Worm (Caenorhabditis elegans) whole organism, young adult: ENCODE results near the gene dyf-7.
A peak's percentile ranks its signal among the peaks of the same experiment; 100 is the strongest.
"Not testable (repeated sequence)": the region's sequence is repeated elsewhere in the genome, so short reads cannot be mapped to it uniquely, and the experiment has no call there.

Experiments used
- F52B5.7 ChIP-seq: sonication (generic microtip); optimal IDR thresholded peaks from 2 replicates; lab custom pipeline; 2016; ENCODE audit warnings: mild to moderate bottlenecking, missing genetic modification characterization, missing compliant biosample characterization
- Y67H2A.10 ChIP-seq: fragments of 200-800 bp; sonication (Bioruptor generic); conservative IDR thresholded peaks from 2 replicates; pipeline ENCODE4 v1.3.6; 2022; ENCODE audit warnings: missing genetic modification reagents, missing genetic modification characterization, missing compliant biosample characterization
- ama-1 ChIP-seq, 3 experiments: fragments of 150-350 bp in 1 of 3; sonication (generic microtip) in 2 of 3; optimal IDR thresholded peaks; 2 replicates each; lab custom pipeline; 2014 to 2018; ENCODE audit warnings: missing biosample characterization in 2 of 3, missing genetic modification characterization in 2 of 3, missing genetic modification reagents in 2 of 3
- dpff-1 ChIP-seq: sonication (generic microtip); optimal IDR thresholded peaks from 2 replicates; lab custom pipeline; 2017; ENCODE audit warnings: mild to moderate bottlenecking, missing genetic modification characterization, missing compliant biosample characterization
- pha-4 ChIP-seq: fragments of 150-350 bp; sonication (generic microtip); optimal IDR thresholded peaks from 2 replicates; lab custom pipeline; 2014; ENCODE audit warnings: missing biosample characterization, missing genetic modification reagents, missing genetic modification characterization
- snpc-4 ChIP-seq, 5 experiments: fragments of 150-350 bp in 1 of 5; sonication (generic microtip) in 4 of 5; optimal IDR thresholded peaks; 2 replicates each; lab custom pipeline; 2014 to 2018; ENCODE audit warnings: missing genetic modification characterization in 5 of 5, missing biosample characterization in 3 of 5, antibody characterized with exemption in 2 of 5, mild to moderate bottlenecking in 2 of 5, missing compliant biosample characterization in 2 of 5, missing genotype in 2 of 5, moderate library complexity in 2 of 5, missing genetic modification reagents in 1 of 5

DNA sequence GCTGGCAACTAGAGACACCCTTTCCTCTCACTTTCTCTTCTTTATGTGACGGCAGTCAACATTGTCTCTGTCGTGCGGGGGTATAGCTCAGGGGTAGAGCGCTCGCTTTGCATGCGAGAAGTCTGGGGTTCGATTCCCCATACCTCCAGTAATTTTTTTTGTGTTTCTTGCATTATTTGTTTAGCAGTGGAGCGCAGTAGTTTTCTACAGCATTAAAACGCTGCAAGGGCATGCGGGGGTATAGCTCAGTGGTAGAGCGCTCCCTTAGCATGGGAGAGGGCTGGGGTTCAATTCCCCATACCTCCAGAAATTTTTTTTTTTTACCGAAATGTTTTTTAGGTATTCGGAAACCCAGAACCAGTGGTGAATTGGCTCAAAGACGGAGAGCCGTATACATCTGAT lies 45.1 kb downstream of the dyf-7 start:
- not testable (repeated sequence) for TF ChIP-seq pha-4 (tag; lab: Kevin White, UChicago); ama-1 (optimal IDR thresholded peaks at IDR 0.05; lab: Kevin White, UChicago)
- TF ChIP-seq dpff-1: peak; percentile 67
- peak; percentile 98 for TF ChIP-seq F52B5.7 (tag; lab: Kevin White, UChicago)
- peak; percentile 84 for TF ChIP-seq snpc-4 (GFP tag; optimal IDR thresholded peaks at IDR 0.05; lab: Kevin White, UChicago)
- peak in 2 of 4 experiments; percentile 82 to 89 for TF ChIP-seq snpc-4 (tag; optimal IDR thresholded peaks at IDR 0.05; lab: Kevin White, UChicago)
- TF ChIP-seq Y67H2A.10 (GFP tag; lab: Robert Waterston, UW): peak; percentile 80; the same call in 1 of the 2 replicates
- TF ChIP-seq ama-1 (GFP tag; optimal IDR thresholded peaks at IDR 0.05; lab: Kevin White, UChicago): peak in 1 of 2 experiments; percentile 83
